Worm (Caenorhabditis elegans) whole organism, L2 larva: ENCODE data around the gene msrp-7.
A peak's percentile ranks its signal among the peaks of the same experiment; 100 is the strongest.

Experiments
- C34F6.9 ChIP-seq: fragments of 150-350 bp; optimal IDR thresholded peaks from 2 replicates; lab custom pipeline; 2014; ENCODE audit warnings: missing biosample characterization, missing genetic modification characterization
- Y55F3AM.14 ChIP-seq: fragments of 200-800 bp; sonication (Bioruptor generic); optimal IDR thresholded peaks from 2 replicates; lab custom pipeline; 2018; ENCODE audit warnings: mild to moderate bottlenecking, missing genetic modification characterization, missing compliant biosample characterization
- ZK546.5 ChIP-seq: sonication (generic microtip); optimal IDR thresholded peaks from 2 replicates; lab custom pipeline; 2017; ENCODE audit warnings: missing biosample characterization, missing genetic modification characterization
- alr-1 ChIP-seq: fragments of 150-350 bp; optimal IDR thresholded peaks from 2 replicates; lab custom pipeline; 2014; ENCODE audit warnings: missing biosample characterization, missing genetic modification characterization
- aly-2 ChIP-seq: fragments of 150-350 bp; optimal IDR thresholded peaks from 2 replicates; lab custom pipeline; 2014; ENCODE audit warnings: missing biosample characterization, missing genetic modification characterization
- ama-1 ChIP-seq: fragments of 150-350 bp; optimal IDR thresholded peaks from 2 replicates; lab custom pipeline; 2018; ENCODE audit warnings: inconsistent platforms
- ceh-16 ChIP-seq: fragments of 150-350 bp; optimal IDR thresholded peaks from 2 replicates; lab custom pipeline; 2014; ENCODE audit warnings: missing biosample characterization, missing genetic modification characterization
- ceh-82 ChIP-seq: fragments of 150-350 bp; optimal IDR thresholded peaks from 2 replicates; lab custom pipeline; 2014; ENCODE audit warnings: missing biosample characterization, missing genetic modification characterization
- crh-2 ChIP-seq: sonication (generic microtip); optimal IDR thresholded peaks from 2 replicates; lab custom pipeline; 2017; ENCODE audit warnings: missing biosample characterization, missing genetic modification characterization
- egl-27 ChIP-seq: sonication (generic microtip); optimal IDR thresholded peaks from 3 replicates; lab custom pipeline; 2017; ENCODE audit warnings: missing biosample characterization, missing genetic modification reagents, missing genetic modification characterization
- elt-1 ChIP-seq: fragments of 150-350 bp; optimal IDR thresholded peaks from 2 replicates; lab custom pipeline; 2014; ENCODE audit warnings: missing biosample characterization, missing genetic modification characterization
- elt-3 ChIP-seq: sonication (generic microtip); optimal IDR thresholded peaks from 2 replicates; lab custom pipeline; 2017; ENCODE audit warnings: missing biosample characterization, missing genetic modification characterization
- fos-1 ChIP-seq: fragments of 150-350 bp; optimal IDR thresholded peaks from 2 replicates; lab custom pipeline; 2014; ENCODE audit warnings: missing biosample characterization, missing genetic modification characterization
- gmeb-1 ChIP-seq: fragments of 150-350 bp; optimal IDR thresholded peaks from 2 replicates; lab custom pipeline; 2014; ENCODE audit warnings: missing biosample characterization, missing genetic modification characterization
- mab-5 ChIP-seq: fragments of 150-350 bp; optimal IDR thresholded peaks from 2 replicates; lab custom pipeline; 2014; ENCODE audit warnings: missing biosample characterization, missing genetic modification characterization
- mbf-1 ChIP-seq: sonication (generic microtip); optimal IDR thresholded peaks from 2 replicates; lab custom pipeline; 2017; ENCODE audit warnings: missing biosample characterization, missing genetic modification characterization
- mdl-1 ChIP-seq, 2 experiments: fragments of 150-350 bp in 1 of 2; sonication (generic microtip) in 1 of 2; optimal IDR thresholded peaks; 2 replicates each; lab custom pipeline; 2017; ENCODE audit warnings: missing biosample characterization in 2 of 2, missing genetic modification characterization in 2 of 2
- nhr-10 ChIP-seq: sonication (generic microtip); optimal IDR thresholded peaks from 2 replicates; lab custom pipeline; 2017; ENCODE audit warnings: missing biosample characterization, missing genetic modification characterization
- nhr-12 ChIP-seq: fragments of 150-350 bp; optimal IDR thresholded peaks from 2 replicates; lab custom pipeline; 2014; ENCODE audit warnings: missing biosample characterization, missing genetic modification characterization
- nhr-129 ChIP-seq: fragments of 150-350 bp; optimal IDR thresholded peaks from 2 replicates; lab custom pipeline; 2014; ENCODE audit warnings: missing biosample characterization, missing genetic modification characterization
- nhr-21 ChIP-seq: fragments of 150-350 bp; optimal IDR thresholded peaks from 2 replicates; lab custom pipeline; 2014; ENCODE audit warnings: missing biosample characterization, missing genetic modification characterization
- nhr-23 ChIP-seq: fragments of 150-350 bp; optimal IDR thresholded peaks from 2 replicates; lab custom pipeline; 2014; ENCODE audit warnings: missing biosample characterization, missing genetic modification reagents, missing genetic modification characterization
- nhr-237 ChIP-seq: fragments of 150-350 bp; optimal IDR thresholded peaks from 2 replicates; lab custom pipeline; 2014; ENCODE audit warnings: missing biosample characterization, missing genetic modification characterization
- nhr-25 ChIP-seq: fragments of 150-350 bp; sonication (generic microtip); optimal IDR thresholded peaks from 3 replicates; lab custom pipeline; 2014; ENCODE audit warnings: missing biosample characterization, missing genetic modification characterization
- nhr-77 ChIP-seq: fragments of 150-350 bp; optimal IDR thresholded peaks from 2 replicates; lab custom pipeline; 2014; ENCODE audit warnings: missing biosample characterization, missing genetic modification characterization
- sem-4 ChIP-seq: fragments of 150-350 bp; optimal IDR thresholded peaks from 2 replicates; lab custom pipeline; 2014; ENCODE audit warnings: missing biosample characterization, missing genetic modification reagents, missing genetic modification characterization
- sma-9 ChIP-seq, 2 experiments: fragments of 150-350 bp in 1 of 2; sonication (generic microtip) in 1 of 2; optimal IDR thresholded peaks; 2 replicates each; lab custom pipeline; 2014 to 2016; ENCODE audit warnings: missing genetic modification characterization in 2 of 2, mild to moderate bottlenecking in 1 of 2, missing biosample characterization in 1 of 2, missing compliant biosample characterization in 1 of 2, missing genetic modification reagents in 1 of 2, moderate library complexity in 1 of 2
- unc-39 ChIP-seq: fragments of 150-350 bp; optimal IDR thresholded peaks from 2 replicates; lab custom pipeline; 2014; ENCODE audit warnings: missing biosample characterization, missing genetic modification characterization

msrp-7 gene

ce11 chrII:10852880-10853279 is 42.1 kb downstream of the msrp-7 start:
- TF ChIP-seq unc-39 (tag; lab: Kevin White, UChicago) (no peak), mab-5 (tag; lab: Kevin White, UChicago) (no peak), alr-1 (no peak), mbf-1 (tag; lab: Kevin White, UChicago) (no peak), nhr-23 (tag; lab: Kevin White, UChicago) (no peak), egl-27 (tag; lab: Kevin White, UChicago) (no peak), elt-3 (no peak), nhr-237 (tag; lab: Kevin White, UChicago) (no peak), nhr-21 (tag; lab: Kevin White, UChicago) (no peak), ama-1 (no peak), sem-4 (tag; lab: Kevin White, UChicago) (no peak)

ce11 chrII:10857077-10857476 is 46.3 kb downstream of the msrp-7 start, which contains the start of gene M106.7:
TSS of gene M106.7 (minus strand) at chrII:10857177.
- TF ChIP-seq nhr-237 (tag; lab: Kevin White, UChicago) = no peak
- TF ChIP-seq elt-1 (tag; lab: Kevin White, UChicago) = no peak

DNA sequence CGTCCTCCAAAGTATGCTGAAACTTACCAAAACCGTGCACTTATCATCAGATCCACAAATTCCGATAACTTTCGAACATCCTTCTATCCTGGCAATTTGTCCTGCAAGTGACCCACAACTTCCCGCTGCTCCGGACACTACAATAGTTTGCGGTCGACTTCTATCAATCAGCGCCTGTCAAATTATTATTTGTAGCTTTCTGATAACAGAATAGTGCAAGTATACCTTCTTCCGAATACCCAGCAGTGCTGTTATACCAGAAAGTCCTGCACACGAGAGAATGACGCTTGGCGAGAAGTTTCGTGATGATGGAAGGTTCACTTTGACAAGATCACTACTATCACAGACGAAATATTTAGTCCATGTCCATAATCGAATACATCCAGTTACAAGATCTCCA is 48.6 kb downstream of the msrp-7 start:
- TF ChIP-seq C34F6.9 (tag; lab: Kevin White, UChicago) (no peak), nhr-21 (tag; lab: Kevin White, UChicago) (no peak), Y55F3AM.14 (no peak)

DNA sequence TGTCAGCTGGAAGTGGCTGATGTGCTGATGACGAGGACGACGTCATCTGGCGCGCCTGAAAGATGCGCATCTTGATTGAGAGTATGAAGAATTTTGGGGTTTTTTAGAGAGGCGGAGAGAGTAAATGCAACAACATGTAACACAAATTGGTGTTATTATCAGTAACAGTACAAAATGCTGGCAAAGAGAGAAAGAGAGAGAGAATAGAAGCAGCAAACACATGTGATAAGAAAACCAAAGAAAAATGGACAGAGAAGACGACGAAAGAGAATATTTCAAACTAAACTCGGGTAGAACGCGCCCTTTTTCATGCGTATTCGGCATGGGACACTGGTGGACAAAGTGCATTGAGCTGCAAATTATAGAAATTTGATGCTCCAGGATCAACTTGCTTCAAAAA is 50.0 kb downstream of the msrp-7 start, which contains the start of gene M106.3:
M106.3 (minus strand) TSS at position 70 of the 400 bp plus-strand sequence.
- TF ChIP-seq nhr-25 (tag; lab: Kevin White, UChicago) = no peak
- no peak for TF ChIP-seq mbf-1 (tag; lab: Kevin White, UChicago)
- TF ChIP-seq gmeb-1 (tag; lab: Kevin White, UChicago) = peak; percentile 21
- TF ChIP-seq crh-2 (tag; lab: Kevin White, UChicago) = peak; percentile 52
- peak; percentile 62 for TF ChIP-seq fos-1
- peak; percentile 39 for TF ChIP-seq sma-9 (GFP tag; optimal IDR thresholded peaks at IDR 0.05; lab: Kevin White, UChicago)
- TF ChIP-seq sma-9 (tag; optimal IDR thresholded peaks at IDR 0.05; lab: Kevin White, UChicago) = no peak

DNA sequence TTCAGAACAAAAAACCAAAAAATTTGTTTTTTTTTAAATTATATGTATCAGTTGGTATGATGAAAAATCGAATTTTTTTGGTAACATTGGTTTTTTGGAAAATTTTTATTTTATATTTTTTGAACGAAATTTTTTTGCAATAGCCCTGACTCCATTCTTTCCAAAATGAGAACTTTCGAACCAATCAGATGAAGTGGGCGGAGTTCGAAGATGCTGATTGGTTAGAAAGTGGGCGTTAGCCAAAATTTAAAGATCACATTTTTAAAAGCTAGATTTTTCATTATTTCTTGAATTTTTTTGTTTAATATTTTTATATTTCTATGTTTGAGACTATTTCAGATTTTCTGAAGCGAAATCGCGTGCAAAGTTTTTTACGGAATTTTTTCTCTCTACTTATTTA is 50.5 kb downstream of the msrp-7 start:
- TF ChIP-seq mdl-1 (tag; optimal IDR thresholded peaks at IDR 0.05; lab: Kevin White, UChicago) (no peak), sem-4 (tag; lab: Kevin White, UChicago) (no peak), nhr-129 (tag; lab: Kevin White, UChicago) (no peak), ceh-82 (tag; lab: Kevin White, UChicago) (no peak), nhr-12 (tag; lab: Kevin White, UChicago) (no peak), unc-39 (tag; lab: Kevin White, UChicago) (no peak), fos-1 (no peak), nhr-21 (tag; lab: Kevin White, UChicago) (no peak), nhr-77 (tag; lab: Kevin White, UChicago) (no peak), aly-2 (tag; lab: Kevin White, UChicago) (no peak), ZK546.5 (tag; lab: Kevin White, UChicago) (no peak), ceh-16 (tag; lab: Kevin White, UChicago) (no peak), nhr-23 (tag; lab: Kevin White, UChicago) (no peak), nhr-10 (no peak)
